Fruit fly (Drosophila melanogaster) whole organism, prepupa: ENCODE measurements around the gene Irk3.

Experiments used
- Blimp-1 ChIP-seq: fragments of 200-800 bp; sonication (Bioruptor generic); optimal IDR thresholded peaks from 3 replicates; lab custom pipeline; 2017; ENCODE audit warnings: missing biosample characterization, missing genetic modification characterization, mild to moderate bottlenecking, moderate library complexity, missing genetic modification reagents
- CG10631 ChIP-seq: fragments of 200-800 bp; sonication (Bioruptor generic); optimal IDR thresholded peaks from 2 replicates; lab custom pipeline; 2016; ENCODE audit warnings: missing biosample characterization, missing genetic modification characterization
- CG10669 ChIP-seq: fragments of 200-800 bp; sonication (Bioruptor generic); optimal IDR thresholded peaks from 3 replicates; lab custom pipeline; 2018; ENCODE audit warnings: missing biosample characterization, mild to moderate bottlenecking, missing genetic modification characterization, moderate library complexity
- CG11294 ChIP-seq: fragments of 200-800 bp; sonication (Bioruptor generic); IDR thresholded peaks from 2 replicates; pipeline ENCODE4 v1.3.6; 2022; ENCODE audit warnings: missing biosample characterization, missing genetic modification characterization
- CG11762 ChIP-seq: fragments of 200-800 bp; sonication (Bioruptor generic); optimal IDR thresholded peaks from 3 replicates; lab custom pipeline; 2016; ENCODE audit warnings: missing biosample characterization, missing genetic modification characterization; ENCODE audit not compliant: insufficient read depth
- CG11902 ChIP-seq: fragments of 200-800 bp; sonication (Bioruptor generic); optimal IDR thresholded peaks from 3 replicates; lab custom pipeline; 2016; ENCODE audit warnings: missing biosample characterization, missing genetic modification characterization
- CG15336 ChIP-seq: fragments of 200-800 bp; sonication (Bioruptor generic); IDR thresholded peaks from 2 replicates; pipeline ENCODE4 v1.3.6; 2022; ENCODE audit warnings: missing biosample characterization, missing genetic modification characterization
- CG1621 ChIP-seq: fragments of 200-800 bp; sonication (Bioruptor generic); optimal IDR thresholded peaks from 3 replicates; lab custom pipeline; 2018; ENCODE audit warnings: missing biosample characterization, mild to moderate bottlenecking, missing genetic modification characterization
- CG31627 ChIP-seq: fragments of 200-800 bp; sonication (Bioruptor generic); optimal IDR thresholded peaks from 3 replicates; lab custom pipeline; 2016; ENCODE audit warnings: missing biosample characterization, missing genetic modification characterization
- CG32006 ChIP-seq: fragments of 200-800 bp; sonication (Bioruptor generic); optimal IDR thresholded peaks from 3 replicates; lab custom pipeline; 2017; ENCODE audit warnings: missing biosample characterization, mild to moderate bottlenecking, missing genetic modification characterization
- CG3919 ChIP-seq: fragments of 200-800 bp; sonication (Bioruptor generic); optimal IDR thresholded peaks from 3 replicates; lab custom pipeline; 2016; ENCODE audit warnings: missing biosample characterization, missing genetic modification characterization
- CG6163 ChIP-seq: fragments of 200-800 bp; sonication (Bioruptor generic); IDR thresholded peaks from 3 replicates; pipeline ENCODE4 v1.3.6; 2022; ENCODE audit warnings: missing biosample characterization, missing genetic modification characterization
- CG6792 ChIP-seq: fragments of 200-800 bp; sonication (Bioruptor generic); optimal IDR thresholded peaks from 3 replicates; lab custom pipeline; 2016; ENCODE audit warnings: missing biosample characterization, missing genetic modification characterization
- CG6808 ChIP-seq: fragments of 200-800 bp; sonication (Bioruptor generic); optimal IDR thresholded peaks from 3 replicates; lab custom pipeline; 2017; ENCODE audit warnings: missing biosample characterization, missing genetic modification characterization, mild to moderate bottlenecking, moderate library complexity, missing genetic modification reagents
- CG7368 ChIP-seq: fragments of 200-800 bp; sonication (Bioruptor generic); optimal IDR thresholded peaks from 3 replicates; lab custom pipeline; 2016; ENCODE audit warnings: missing biosample characterization, missing genetic modification characterization
- CG8119 ChIP-seq: fragments of 200-800 bp; sonication (Bioruptor generic); IDR thresholded peaks from 3 replicates; pipeline ENCODE4 v1.3.6; 2022; ENCODE audit warnings: missing biosample characterization, missing genetic modification characterization
- CG8319 ChIP-seq: fragments of 200-800 bp; sonication (Bioruptor generic); optimal IDR thresholded peaks from 3 replicates; lab custom pipeline; 2016; ENCODE audit warnings: missing biosample characterization, missing genetic modification characterization
- Eip75B ChIP-seq: fragments of 200-800 bp; sonication (Bioruptor generic); optimal IDR thresholded peaks from 3 replicates; lab custom pipeline; 2016; ENCODE audit warnings: missing biosample characterization, missing genetic modification characterization
- Eip78C ChIP-seq: fragments of 200-800 bp; sonication (Bioruptor generic); peaks from one replicate; lab custom pipeline; 2016; ENCODE audit warnings: missing biosample characterization, missing genetic modification characterization
- Ets21C ChIP-seq: fragments of 200-800 bp; sonication (Bioruptor generic); optimal IDR thresholded peaks from 3 replicates; lab custom pipeline; 2016; ENCODE audit warnings: missing biosample characterization, missing genetic modification characterization
- Hr38 ChIP-seq: sonication (Bioruptor generic); optimal IDR thresholded peaks from 2 replicates; lab custom pipeline; 2016; ENCODE audit warnings: missing biosample characterization, missing genetic modification characterization
- Hr39 ChIP-seq: fragments of 200-800 bp; sonication (Bioruptor generic); optimal IDR thresholded peaks from 2 replicates; lab custom pipeline; 2016; ENCODE audit warnings: missing biosample characterization, missing genetic modification characterization
- Hr4 ChIP-seq: fragments of 200-800 bp; sonication (Bioruptor generic); optimal IDR thresholded peaks from 3 replicates; lab custom pipeline; 2016; ENCODE audit warnings: missing biosample characterization, missing genetic modification characterization
- Met ChIP-seq: fragments of 200-800 bp; sonication (Bioruptor generic); optimal IDR thresholded peaks from 3 replicates; lab custom pipeline; 2016; ENCODE audit warnings: missing biosample characterization, missing genetic modification characterization
- OdsH ChIP-seq: fragments of 200-800 bp; sonication (Bioruptor generic); optimal IDR thresholded peaks from 3 replicates; lab custom pipeline; 2016; ENCODE audit warnings: missing biosample characterization, missing genetic modification characterization
- Smox ChIP-seq: fragments of 200-800 bp; sonication (Bioruptor generic); optimal IDR thresholded peaks from 3 replicates; lab custom pipeline; 2016; ENCODE audit warnings: missing biosample characterization, missing genetic modification characterization
- Sox102F ChIP-seq: fragments of 200-800 bp; sonication (Bioruptor generic); optimal IDR thresholded peaks from 2 replicates; lab custom pipeline; 2016; ENCODE audit warnings: missing biosample characterization, mild to moderate bottlenecking, missing genetic modification characterization
- Sox14 ChIP-seq: fragments of 200-800 bp; sonication (Bioruptor generic); optimal IDR thresholded peaks from 3 replicates; lab custom pipeline; 2016; ENCODE audit warnings: missing biosample characterization, missing genetic modification characterization
- achi ChIP-seq: fragments of 200-800 bp; sonication (Bioruptor generic); optimal IDR thresholded peaks from 3 replicates; lab custom pipeline; 2016; ENCODE audit warnings: missing biosample characterization, missing genetic modification characterization
- acj6 ChIP-seq: fragments of 200-800 bp; sonication (Bioruptor generic); optimal IDR thresholded peaks from 3 replicates; lab custom pipeline; 2016; ENCODE audit warnings: missing biosample characterization, missing genetic modification characterization
- cyc ChIP-seq: fragments of 200-800 bp; sonication (Bioruptor generic); optimal IDR thresholded peaks from 3 replicates; lab custom pipeline; 2016; ENCODE audit warnings: missing biosample characterization, missing genetic modification characterization
- dsx ChIP-seq: fragments of 200-800 bp; optimal IDR thresholded peaks from 3 replicates; lab custom pipeline; 2019; ENCODE audit warnings: missing biosample characterization, mild to moderate bottlenecking, missing genetic modification characterization, moderate library complexity; ENCODE audit not compliant: poor library complexity, severe bottlenecking
- eg ChIP-seq: fragments of 200-800 bp; sonication (Bioruptor generic); IDR thresholded peaks from 3 replicates; pipeline ENCODE4 v1.3.6; 2022; ENCODE audit warnings: missing biosample characterization, missing genetic modification characterization
- esn ChIP-seq: fragments of 200-800 bp; sonication (Bioruptor generic); optimal IDR thresholded peaks from 2 replicates; lab custom pipeline; 2016; ENCODE audit warnings: missing biosample characterization, mild to moderate bottlenecking, missing genetic modification characterization, moderate library complexity
- fd59A ChIP-seq: fragments of 200-800 bp; sonication (Bioruptor generic); optimal IDR thresholded peaks from 2 replicates; lab custom pipeline; 2017; ENCODE audit warnings: missing biosample characterization, mild to moderate bottlenecking, missing genetic modification characterization, missing genetic modification reagents
- fkh ChIP-seq: fragments of 200-800 bp; sonication (Bioruptor generic); optimal IDR thresholded peaks from 3 replicates; lab custom pipeline; 2017; ENCODE audit warnings: missing biosample characterization, mild to moderate bottlenecking, missing genetic modification characterization, moderate library complexity
- lz ChIP-seq: fragments of 200-800 bp; sonication (Bioruptor generic); optimal IDR thresholded peaks from 3 replicates; lab custom pipeline; 2016; ENCODE audit warnings: missing biosample characterization, missing genetic modification characterization
- net ChIP-seq: fragments of 200-800 bp; sonication (Bioruptor generic); optimal IDR thresholded peaks from 3 replicates; lab custom pipeline; 2016; ENCODE audit warnings: missing biosample characterization, missing genetic modification characterization
- pdm3 ChIP-seq: fragments of 200-800 bp; sonication (Bioruptor generic); optimal IDR thresholded peaks from 3 replicates; lab custom pipeline; 2016; ENCODE audit warnings: missing biosample characterization, missing genetic modification characterization
- salr ChIP-seq, 2 experiments: fragments of 200-800 bp; sonication (Bioruptor generic); optimal IDR thresholded peaks; 3 replicates each; lab custom pipeline; 2016 to 2018; ENCODE audit warnings: missing biosample characterization in 2 of 2, missing genetic modification characterization in 2 of 2, mild to moderate bottlenecking in 1 of 2
- spab ChIP-seq: fragments of 200-800 bp; sonication (Bioruptor generic); optimal IDR thresholded peaks from 2 replicates; lab custom pipeline; 2017; ENCODE audit warnings: missing biosample characterization, mild to moderate bottlenecking, missing genetic modification characterization, missing genetic modification reagents
- ss ChIP-seq, 2 experiments: fragments of 200-800 bp; sonication (Bioruptor generic); optimal IDR thresholded peaks; 2 replicates in 1 of 2; 3 replicates in 1 of 2; lab custom pipeline; 2017 to 2018; ENCODE audit warnings: mild to moderate bottlenecking in 2 of 2, missing biosample characterization in 2 of 2, missing genetic modification characterization in 2 of 2, moderate library complexity in 1 of 2
- topi ChIP-seq: fragments of 200-800 bp; sonication (Bioruptor generic); optimal IDR thresholded peaks from 3 replicates; lab custom pipeline; 2016; ENCODE audit warnings: missing biosample characterization, missing genetic modification characterization

Gene Irk3

dm6 chr2L:18708239-18708891 lies 5.2 kb downstream of the Irk3 start, which contains the start of the genes Faf2 and Grip71 (continued):
- TF ChIP-seq Met (GFP tag; lab: Kevin White, UChicago), result peak; percentile 83
- peak; percentile 80 for TF ChIP-seq achi (GFP tag; lab: Kevin White, UChicago)
- peak; percentile 85 for TF ChIP-seq CG11902 (GFP tag; lab: Kevin White, UChicago)
- peak; percentile 68 for TF ChIP-seq CG1621 (tag; lab: Kevin White, UChicago)
- peak; percentile 92 for TF ChIP-seq Sox14 (GFP tag; lab: Kevin White, UChicago)
- peak; percentile 88 for TF ChIP-seq Ets21C (GFP tag; lab: Kevin White, UChicago)
- TF ChIP-seq topi (GFP tag; lab: Kevin White, UChicago), result peak; percentile 79
- TF ChIP-seq CG32006 (GFP tag; lab: Kevin White, UChicago), result peak; percentile 90
- TF ChIP-seq CG31627 (GFP tag; lab: Kevin White, UChicago), result peak; percentile 90
- TF ChIP-seq, all 60 proteins: peak for 57

dm6 chr2L:18707844-18708238 lies 5.7 kb downstream of the Irk3 start:
- peak; percentile 63 for TF ChIP-seq Smox (GFP tag; lab: Kevin White, UChicago)
- peak; percentile 38 for TF ChIP-seq CG6792 (GFP tag; lab: Kevin White, UChicago)
- TF ChIP-seq Blimp-1 (GFP tag; lab: Kevin White, UChicago), result no peak
- no peak for TF ChIP-seq Ets21C (GFP tag; lab: Kevin White, UChicago)
- TF ChIP-seq CG31627 (GFP tag; lab: Kevin White, UChicago), result peak; percentile 63
- peak; percentile 47 for TF ChIP-seq CG7368 (GFP tag; lab: Kevin White, UChicago)
- peak; percentile 3 for TF ChIP-seq CG11902 (GFP tag; lab: Kevin White, UChicago)
- no peak for TF ChIP-seq CG6808 (GFP tag; lab: Kevin White, UChicago)
- TF ChIP-seq fd59A (GFP tag; lab: Kevin White, UChicago), result peak; percentile 9
- TF ChIP-seq dsx (GFP tag; lab: Kevin White, UChicago), result no peak
- peak; percentile 44 for TF ChIP-seq Eip75B (GFP tag; lab: Kevin White, UChicago)
- TF ChIP-seq Hr4 (GFP tag; lab: Kevin White, UChicago), result peak; percentile 71
- TF ChIP-seq Hr39 (GFP tag; lab: Kevin White, UChicago), result peak; percentile 58
- TF ChIP-seq esn (GFP tag; lab: Kevin White, UChicago), result peak; percentile 63
- no peak for TF ChIP-seq spab (GFP tag; lab: Kevin White, UChicago)
- 0 out of 2 replicates have a peak, but pooled peaks have one; percentile 15 for TF ChIP-seq CG15336
- TF ChIP-seq CG10669 (GFP tag; lab: Kevin White, UChicago), result peak; percentile 11
- TF ChIP-seq topi (GFP tag; lab: Kevin White, UChicago), result peak; percentile 62
- TF ChIP-seq ss (GFP tag; optimal IDR thresholded peaks at IDR 0.05; lab: Kevin White, UChicago), result no peak
- no peak for TF ChIP-seq CG8119 (GFP tag; lab: Robert Waterston, UW)
- TF ChIP-seq CG11294, result no peak
- peak; percentile 61 for TF ChIP-seq fkh (GFP tag; lab: Kevin White, UChicago)
- TF ChIP-seq Eip78C (GFP tag; lab: Kevin White, UChicago), result peak; percentile 89
- no peak for TF ChIP-seq salr (GFP tag; optimal IDR thresholded peaks at IDR 0.05; lab: Kevin White, UChicago)
- peak; percentile 5 for TF ChIP-seq Hr38 (GFP tag; lab: Kevin White, UChicago)
- peak; percentile 34 for TF ChIP-seq cyc (GFP tag; lab: Kevin White, UChicago)
- TF ChIP-seq CG32006 (GFP tag; lab: Kevin White, UChicago), result peak; percentile 9
- peak; percentile 13; the same call in 1 of the 3 replicates for TF ChIP-seq CG6163 (GFP tag; lab: Robert Waterston, UW)
- TF ChIP-seq CG8319, result peak; percentile 10
- peak; percentile 60 for TF ChIP-seq OdsH (GFP tag; lab: Kevin White, UChicago)
- TF ChIP-seq net (GFP tag; lab: Kevin White, UChicago), result peak; percentile 55
- peak; percentile 65 for TF ChIP-seq CG3919 (GFP tag; lab: Kevin White, UChicago)
- peak; percentile 27 for TF ChIP-seq acj6 (GFP tag; lab: Kevin White, UChicago)
- TF ChIP-seq achi (GFP tag; lab: Kevin White, UChicago), result peak; percentile 54
- peak; percentile 14 for TF ChIP-seq CG11762 (GFP tag; lab: Kevin White, UChicago)
- peak; percentile 56 for TF ChIP-seq pdm3
- TF ChIP-seq CG1621 (tag; lab: Kevin White, UChicago), result no peak
- peak; percentile 44 for TF ChIP-seq CG10631 (GFP tag; lab: Kevin White, UChicago)
- TF ChIP-seq Sox102F, result peak; percentile 19
- TF ChIP-seq lz (GFP tag; lab: Kevin White, UChicago), result peak; percentile 61
- TF ChIP-seq eg (GFP tag; lab: Robert Waterston, UW), result 0 out of 3 replicates have a peak, but pooled peaks have one; percentile 54
- peak; percentile 56 for TF ChIP-seq Met (GFP tag; lab: Kevin White, UChicago)
